Worm (Caenorhabditis elegans) whole organism, young adult: ENCODE measurements around the gene W02B3.4.

Experiments
- efl-1 ChIP-seq: fragments of 150-350 bp; optimal IDR thresholded peaks from 2 replicates; lab custom pipeline; 2014; ENCODE audit warnings: missing biosample characterization, missing genetic modification reagents, missing genetic modification characterization
- nhr-90 ChIP-seq: sonication (generic microtip); optimal IDR thresholded peaks from 2 replicates; lab custom pipeline; 2016; ENCODE audit warnings: missing genotype, mild to moderate bottlenecking, missing genetic modification characterization, missing compliant biosample characterization
- snpc-4 ChIP-seq, 5 experiments: fragments of 150-350 bp in 1 of 5; sonication (generic microtip) in 4 of 5; optimal IDR thresholded peaks; 2 replicates each; lab custom pipeline; 2014 to 2018; ENCODE audit warnings: missing genetic modification characterization in 5 of 5, missing biosample characterization in 3 of 5, antibody characterized with exemption in 2 of 5, mild to moderate bottlenecking in 2 of 5, missing compliant biosample characterization in 2 of 5, missing genotype in 2 of 5, moderate library complexity in 2 of 5, missing genetic modification reagents in 1 of 5

- TF ChIP-seq efl-1 (GFP tag; lab: Kevin White, UChicago) (no peak), nhr-90 (no peak), snpc-4 (GFP tag; optimal IDR thresholded peaks at IDR 0.05; lab: Kevin White, UChicago) (no peak), snpc-4 (tag; optimal IDR thresholded peaks at IDR 0.05; lab: Kevin White, UChicago) (no peak)
Observed at ce11 chrIII:638319-638718, 44.9 kb downstream of the W02B3.4 start, which contains the start of gene sbds-1.
